Fruit fly (Drosophila melanogaster): ENCODE results near the gene snsl.

Gene snsl

dm6 chr2L:4891914-4892469 lies 14.6 kb downstream of the snsl start, which contains the start of gene CG3036:
Gene CG3036 (plus strand): TSS chr2L:4892112.
- TF ChIP-seq psq (optimal IDR thresholded peaks at IDR 0.05): no peak
- TF ChIP-seq pan (optimal IDR thresholded peaks at IDR 0.05): no peak
- TF ChIP-seq EcR (GFP tag; optimal IDR thresholded peaks at IDR 0.05): no peak
- TF ChIP-seq Dll (optimal IDR thresholded peaks at IDR 0.05): no peak
- TF ChIP-seq CG8478 (optimal IDR thresholded peaks at IDR 0.05): no peak
- no peak for TF ChIP-seq usp (GFP tag; optimal IDR thresholded peaks at IDR 0.05)

- TF ChIP-seq psq (optimal IDR thresholded peaks at IDR 0.05) (no peak), Dll (optimal IDR thresholded peaks at IDR 0.05) (no peak), usp (GFP tag; optimal IDR thresholded peaks at IDR 0.05) (no peak), pan (optimal IDR thresholded peaks at IDR 0.05) (no peak), CG8478 (optimal IDR thresholded peaks at IDR 0.05) (no peak), EcR (GFP tag; optimal IDR thresholded peaks at IDR 0.05) (no peak)
Observed at dm6 chr2L:4889451-4890045, 17.0 kb downstream of the snsl start, which contains the start of gene CG15625. Gene CG15625 (plus strand): TSS chr2L:4889995.

- TF ChIP-seq CG8478 (optimal IDR thresholded peaks at IDR 0.05) (no peak), EcR (GFP tag; optimal IDR thresholded peaks at IDR 0.05) (no peak), usp (GFP tag; optimal IDR thresholded peaks at IDR 0.05) (no peak), Dll (optimal IDR thresholded peaks at IDR 0.05) (no peak), pan (optimal IDR thresholded peaks at IDR 0.05) (no peak)
Observed at dm6 chr2L:4888541-4888940, 18.0 kb downstream of the snsl start.

- TF ChIP-seq Dll (optimal IDR thresholded peaks at IDR 0.05) (no peak), psq (optimal IDR thresholded peaks at IDR 0.05) (no peak), EcR (GFP tag; optimal IDR thresholded peaks at IDR 0.05) (no peak), pan (optimal IDR thresholded peaks at IDR 0.05) (no peak), CG8478 (optimal IDR thresholded peaks at IDR 0.05) (no peak), usp (GFP tag; optimal IDR thresholded peaks at IDR 0.05) (no peak)
Observed at dm6 chr2L:4887382-4888219, 19.0 kb downstream of the snsl start.

dm6 chr2L:4886645-4887044 lies 19.9 kb downstream of the snsl start:
- TF ChIP-seq psq (optimal IDR thresholded peaks at IDR 0.05) (no peak), CG8478 (optimal IDR thresholded peaks at IDR 0.05) (no peak), usp (GFP tag; optimal IDR thresholded peaks at IDR 0.05) (no peak), EcR (GFP tag; optimal IDR thresholded peaks at IDR 0.05) (no peak), Dll (optimal IDR thresholded peaks at IDR 0.05) (no peak), pan (optimal IDR thresholded peaks at IDR 0.05) (no peak)

- TF ChIP-seq Dll (optimal IDR thresholded peaks at IDR 0.05): no peak
- TF ChIP-seq psq (optimal IDR thresholded peaks at IDR 0.05): no peak
- no peak for TF ChIP-seq usp (GFP tag; optimal IDR thresholded peaks at IDR 0.05)
- TF ChIP-seq EcR (GFP tag; optimal IDR thresholded peaks at IDR 0.05): no peak
- TF ChIP-seq CG8478 (optimal IDR thresholded peaks at IDR 0.05): no peak
- no peak for TF ChIP-seq pan (optimal IDR thresholded peaks at IDR 0.05)
Observed at dm6 chr2L:4886132-4886531, 20.4 kb downstream of the snsl start.

- TF ChIP-seq CG8478 (optimal IDR thresholded peaks at IDR 0.05): no peak
- no peak for TF ChIP-seq EcR (GFP tag; optimal IDR thresholded peaks at IDR 0.05)
- no peak for TF ChIP-seq pan (optimal IDR thresholded peaks at IDR 0.05)
- TF ChIP-seq psq (optimal IDR thresholded peaks at IDR 0.05): no peak
- TF ChIP-seq usp (GFP tag; optimal IDR thresholded peaks at IDR 0.05): no peak
Observed at dm6 chr2L:4883023-4883392, 23.6 kb downstream of the snsl start, which contains the start of the genes Cf2 and CG3008. Gene Cf2 (minus strand): TSS chr2L:4883107. Gene CG3008 (plus strand): TSS chr2L:4883298.

- TF ChIP-seq psq (optimal IDR thresholded peaks at IDR 0.05) (no peak), CG8478 (optimal IDR thresholded peaks at IDR 0.05) (no peak), pan (optimal IDR thresholded peaks at IDR 0.05) (no peak), EcR (GFP tag; optimal IDR thresholded peaks at IDR 0.05) (no peak)
Observed at dm6 chr2L:4882131-4883022, 24.2 kb downstream of the snsl start.

- TF ChIP-seq EcR (GFP tag; optimal IDR thresholded peaks at IDR 0.05) (no peak), Dll (optimal IDR thresholded peaks at IDR 0.05) (no peak), pan (optimal IDR thresholded peaks at IDR 0.05) (no peak), psq (optimal IDR thresholded peaks at IDR 0.05) (no peak), usp (GFP tag; optimal IDR thresholded peaks at IDR 0.05) (no peak), CG8478 (optimal IDR thresholded peaks at IDR 0.05) (no peak)
Observed at dm6 chr2L:4868383-4868782, 38.2 kb downstream of the snsl start.

dm6 chr2L:4865400-4865799 lies 41.2 kb downstream of the snsl start:
- TF ChIP-seq pan (optimal IDR thresholded peaks at IDR 0.05): no peak

dm6 chr2L:4861503-4861902 lies 45.1 kb downstream of the snsl start:
- TF ChIP-seq psq (optimal IDR thresholded peaks at IDR 0.05): no peak
- TF ChIP-seq usp (GFP tag; optimal IDR thresholded peaks at IDR 0.05): no peak
- no peak for TF ChIP-seq EcR (GFP tag; optimal IDR thresholded peaks at IDR 0.05)
- no peak for TF ChIP-seq CG8478 (optimal IDR thresholded peaks at IDR 0.05)
- no peak for TF ChIP-seq Dll (optimal IDR thresholded peaks at IDR 0.05)

Measured in whole organism.